Worm (Caenorhabditis elegans): Measurements from ENCODE around the gene F21H7.5.

DNA sequence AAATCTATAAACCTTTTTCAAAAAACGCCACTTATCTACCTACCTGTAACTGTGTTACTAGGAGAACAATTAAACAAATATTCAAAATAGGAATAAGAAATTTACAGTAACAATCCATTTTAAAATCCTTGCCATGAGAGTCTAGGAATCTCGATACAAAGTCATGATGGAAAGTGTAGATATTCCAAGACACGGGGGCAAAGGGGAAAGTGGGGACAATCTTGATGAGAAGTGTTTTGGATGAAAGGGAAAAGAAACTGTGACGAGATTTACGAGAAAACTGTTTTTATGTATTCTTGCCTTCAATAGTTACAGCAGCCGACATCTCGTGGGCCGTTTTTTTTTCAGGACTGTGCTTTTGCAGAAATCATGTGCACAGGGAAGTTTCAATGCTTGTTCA is 44.8 kb downstream of the F21H7.5 start, which contains the start of gene F28G4.2:
- TF ChIP-seq dve-1 (tag; optimal IDR thresholded peaks at IDR 0.05; ENCODE audit: insufficient read depth) (no peak), Y48G9A.11 (GFP tag; IDR thresholded peaks at IDR 0.05) (no peak), mes-2 (tag; optimal IDR thresholded peaks at IDR 0.05; ENCODE audit: poor library complexity, severe bottlenecking) (no peak), ceh-82 (tag; optimal IDR thresholded peaks at IDR 0.05) (no peak), unc-62 (GFP tag; optimal IDR thresholded peaks at IDR 0.05 in 1 of 2) (no peak), unc-62 (tag; optimal IDR thresholded peaks at IDR 0.05) (no peak), nhr-76 (tag; optimal IDR thresholded peaks at IDR 0.05) (no peak), snpc-4 (tag; optimal IDR thresholded peaks at IDR 0.05) (no peak), ztf-7 (tag; optimal IDR thresholded peaks at IDR 0.05) (no peak)
